Worm (Caenorhabditis elegans): ENCODE measurements around the gene K02A6.2.

The K02A6.2 gene

ce11 chrX:8261125-8261684, 36.4 kb upstream of the K02A6.2 start, which contains the start of gene M60.7:
M60.7 (minus strand) TSS chrX:8261175.
- no peak for TF ChIP-seq jun-1 (tag; optimal IDR thresholded peaks at IDR 0.05)
- no peak for TF ChIP-seq nhr-23 (tag; optimal IDR thresholded peaks at IDR 0.05)
- no peak for TF ChIP-seq nfya-1 (tag; optimal IDR thresholded peaks at IDR 0.05; ENCODE audit: insufficient read depth)
- TF ChIP-seq snpc-4 (tag; optimal IDR thresholded peaks at IDR 0.05) = no peak
- TF ChIP-seq lin-39 (tag; optimal IDR thresholded peaks at IDR 0.05) = peak; percentile 7

DNA sequence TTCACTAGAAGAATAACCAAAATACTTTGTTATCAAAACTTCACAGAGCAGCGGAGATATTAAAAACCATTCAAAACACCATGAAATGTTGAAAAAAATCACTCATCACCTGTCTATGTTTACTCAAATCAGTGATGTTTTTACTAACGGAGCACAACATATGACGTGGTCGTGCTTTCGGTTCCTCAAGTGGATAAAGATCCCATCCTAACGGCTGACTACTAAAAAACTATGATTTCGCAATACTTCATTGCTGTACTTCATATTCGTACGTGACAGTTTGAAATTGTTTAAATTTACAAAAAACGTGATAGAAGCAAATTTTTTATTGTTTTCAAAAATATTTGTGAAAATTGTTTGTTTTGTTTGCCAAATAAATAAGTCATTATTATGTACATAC, 32.9 kb upstream of the K02A6.2 start:
- TF ChIP-seq pha-4 (tag; optimal IDR thresholded peaks at IDR 0.05) = peak; percentile 52
- TF ChIP-seq nhr-77 (tag; optimal IDR thresholded peaks at IDR 0.05) = no peak
- no peak for TF ChIP-seq tbx-2 (tag; optimal IDR thresholded peaks at IDR 0.05)
- no peak for TF ChIP-seq nhr-25 (tag; optimal IDR thresholded peaks at IDR 0.05)
- no peak for TF ChIP-seq mml-1 (tag; optimal IDR thresholded peaks at IDR 0.05)

- peak; percentile 15 for TF ChIP-seq nhr-23 (tag; optimal IDR thresholded peaks at IDR 0.05)
- peak; percentile 74 for TF ChIP-seq nhr-25 (tag; optimal IDR thresholded peaks at IDR 0.05)
- TF ChIP-seq pqm-1 (tag; optimal IDR thresholded peaks at IDR 0.05) = no peak
Observed at ce11 chrX:8255433-8255832, 30.6 kb upstream of the K02A6.2 start.

- TF ChIP-seq egl-5 (tag; optimal IDR thresholded peaks at IDR 0.05) (no peak), nfya-1 (tag; optimal IDR thresholded peaks at IDR 0.05; ENCODE audit: insufficient read depth) (peak; percentile 47), ceh-82 (tag; optimal IDR thresholded peaks at IDR 0.05) (no peak), nhr-25 (tag; optimal IDR thresholded peaks at IDR 0.05) (peak; percentile 51), nhr-23 (tag; optimal IDR thresholded peaks at IDR 0.05) (peak; percentile 33), elt-2 (tag; optimal IDR thresholded peaks at IDR 0.05) (no peak), pha-4 (tag; optimal IDR thresholded peaks at IDR 0.05) (no peak), zag-1 (tag; optimal IDR thresholded peaks at IDR 0.05) (no peak), ztf-4 (tag; optimal IDR thresholded peaks at IDR 0.05) (no peak), nhr-237 (tag; optimal IDR thresholded peaks at IDR 0.05) (no peak), ceh-9 (tag; optimal IDR thresholded peaks at IDR 0.05) (no peak), aly-2 (tag; optimal IDR thresholded peaks at IDR 0.05) (no peak), hmg-11 (tag; optimal IDR thresholded peaks at IDR 0.05) (peak; percentile 24), lsy-12 (tag; optimal IDR thresholded peaks at IDR 0.05) (no peak), lin-39 (tag; optimal IDR thresholded peaks at IDR 0.05) (no peak), fkh-2 (tag; optimal IDR thresholded peaks at IDR 0.05) (no peak), unc-62 (GFP tag; optimal IDR thresholded peaks at IDR 0.05) (no peak), fos-1 (tag; optimal IDR thresholded peaks at IDR 0.05) (no peak), ztf-11 (tag; optimal IDR thresholded peaks at IDR 0.05) (no peak), nhr-43 (tag; optimal IDR thresholded peaks at IDR 0.05; ENCODE audit: poor library complexity, severe bottlenecking) (peak; percentile 23), fkh-10 (GFP tag; optimal IDR thresholded peaks at IDR 0.05) (no peak), eor-1 (tag; optimal IDR thresholded peaks at IDR 0.05) (no peak), skn-1 (tag; optimal IDR thresholded peaks at IDR 0.05) (no peak), ceh-16 (tag; optimal IDR thresholded peaks at IDR 0.05) (no peak), elt-1 (tag; optimal IDR thresholded peaks at IDR 0.05) (no peak), snpc-4 (tag; optimal IDR thresholded peaks at IDR 0.05) (peak; percentile 34)
Observed at ce11 chrX:8252293-8252692, 27.5 kb upstream of the K02A6.2 start, which contains the start of gene M60.6. M60.6 (minus strand) TSS chrX:8252458.

DNA sequence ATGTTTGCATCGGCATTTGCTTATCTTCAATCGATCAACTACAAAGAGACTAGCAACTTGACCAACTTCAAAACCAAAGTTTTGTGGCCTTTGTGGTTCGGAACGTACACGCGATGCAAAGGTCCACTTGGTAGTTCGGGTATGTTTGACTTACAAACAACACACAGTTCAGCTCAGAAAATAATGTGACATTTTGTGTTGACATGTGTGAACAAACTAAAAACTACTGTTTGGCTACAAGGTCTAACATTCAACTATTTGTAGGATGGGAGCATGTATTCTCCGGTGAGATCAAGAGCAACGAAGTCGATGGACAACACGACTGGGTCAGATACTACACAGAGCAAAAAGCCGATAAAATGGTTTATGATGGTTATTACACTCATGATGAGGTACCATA, 22.3 kb upstream of the K02A6.2 start:
- TF ChIP-seq nhr-25 (tag; optimal IDR thresholded peaks at IDR 0.05) (no peak), fkh-10 (GFP tag; optimal IDR thresholded peaks at IDR 0.05) (no peak), mml-1 (tag; optimal IDR thresholded peaks at IDR 0.05) (no peak), ztf-11 (tag; optimal IDR thresholded peaks at IDR 0.05) (no peak), unc-62 (GFP tag; optimal IDR thresholded peaks at IDR 0.05) (no peak), ztf-4 (tag; optimal IDR thresholded peaks at IDR 0.05) (no peak), lsy-12 (tag; optimal IDR thresholded peaks at IDR 0.05) (no peak), elt-1 (tag; optimal IDR thresholded peaks at IDR 0.05) (no peak)

- TF ChIP-seq eor-1 (tag; optimal IDR thresholded peaks at IDR 0.05) (no peak), pha-4 (tag; optimal IDR thresholded peaks at IDR 0.05) (peak; percentile 25), elt-2 (tag; optimal IDR thresholded peaks at IDR 0.05) (peak; percentile 84), nhr-12 (tag; optimal IDR thresholded peaks at IDR 0.05) (no peak), nfya-1 (tag; optimal IDR thresholded peaks at IDR 0.05; ENCODE audit: insufficient read depth) (no peak), fkh-2 (tag; optimal IDR thresholded peaks at IDR 0.05) (no peak), pqm-1 (tag; optimal IDR thresholded peaks at IDR 0.05) (peak; percentile 74)
Observed at ce11 chrX:8246126-8246525, 21.3 kb upstream of the K02A6.2 start, which contains the start of gene kqt-2. kqt-2 (minus strand) TSS chrX:8246369.

Measured in whole organism, L3 larva.